Worm (Caenorhabditis elegans): ENCODE measurements around the gene ptc-3.

The ptc-3 gene

DNA sequence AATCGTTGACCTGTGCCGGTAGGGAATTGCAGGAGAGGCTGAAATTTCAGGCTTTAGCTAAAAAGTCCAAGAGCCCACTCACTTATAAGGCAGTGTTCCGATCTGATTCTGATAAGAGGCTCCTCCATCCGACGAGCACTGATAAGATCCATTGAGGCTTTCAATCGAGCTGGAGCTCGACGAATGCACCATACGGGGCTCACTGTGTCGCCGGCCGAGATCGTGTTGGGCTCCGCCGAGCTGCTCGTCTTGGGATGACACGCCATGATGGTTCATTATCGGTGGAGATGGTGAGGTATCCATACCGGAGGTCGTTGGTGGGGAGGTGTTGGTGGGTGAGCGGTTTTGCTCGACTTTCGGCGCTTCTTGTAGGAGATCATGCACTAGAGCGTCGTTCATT is 56.0 kb downstream of the ptc-3 start:
- TF ChIP-seq zfh-2 (GFP tag; conservative IDR thresholded peaks at IDR 0.05) (peak; percentile 56), nfya-2 (GFP tag; IDR thresholded peaks at IDR 0.05) (no peak)

DNA sequence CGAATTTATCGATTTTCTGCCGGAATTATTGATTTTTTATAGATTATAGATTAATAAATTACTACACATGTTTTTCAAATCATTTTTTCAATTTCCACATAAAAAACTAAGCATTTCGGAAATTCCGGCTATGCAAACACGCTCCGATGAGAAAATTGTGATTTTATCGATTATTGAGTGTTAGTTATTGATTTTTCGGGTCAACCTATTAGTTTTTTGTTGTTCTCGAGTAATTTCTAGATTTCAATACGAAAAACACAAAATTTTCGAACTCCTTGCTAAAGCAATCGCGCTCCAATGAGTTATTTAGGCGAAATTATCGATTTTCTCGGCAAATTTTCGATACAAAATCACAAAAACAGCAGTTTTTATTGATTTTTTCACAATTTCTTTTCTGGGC is 57.0 kb downstream of the ptc-3 start:
- TF ChIP-seq egrh-3 (GFP tag; IDR thresholded peaks at IDR 0.05): no peak
- TF ChIP-seq akir-1 (GFP tag; optimal IDR thresholded peaks at IDR 0.05): no peak
- no peak for TF ChIP-seq repo-1 (tag; optimal IDR thresholded peaks at IDR 0.05)
- no peak for TF ChIP-seq tbp1 (GFP tag; optimal IDR thresholded peaks at IDR 0.05)
- TF ChIP-seq egl-18 (GFP tag; IDR thresholded peaks at IDR 0.05): no peak
- no peak for TF ChIP-seq egl-44 (GFP tag; IDR thresholded peaks at IDR 0.05)
- no peak for TF ChIP-seq lir-1 (GFP tag; conservative IDR thresholded peaks at IDR 0.05)
- TF ChIP-seq ceh-40 (GFP tag; IDR thresholded peaks at IDR 0.05): no peak
- no peak for TF ChIP-seq ceh-58 (GFP tag; IDR thresholded peaks at IDR 0.05)
- TF ChIP-seq aptf-3 (GFP tag; IDR thresholded peaks at IDR 0.05): no peak
- no peak for TF ChIP-seq nhr-90 (tag; optimal IDR thresholded peaks at IDR 0.05)
- TF ChIP-seq ceh-100 (GFP tag; IDR thresholded peaks at IDR 0.05): no peak
- no peak for TF ChIP-seq nfya-1 (tag; optimal IDR thresholded peaks at IDR 0.05; ENCODE audit: borderline replicate concordance, insufficient read depth)
- TF ChIP-seq pbrm-1 (GFP tag; IDR thresholded peaks at IDR 0.05): no peak
- TF ChIP-seq lin-40 (tag; optimal IDR thresholded peaks at IDR 0.05): no peak
- TF ChIP-seq Y67H2A.10 (GFP tag; conservative IDR thresholded peaks at IDR 0.05): no peak
